Fruit fly (Drosophila melanogaster): Measurements from ENCODE around the gene Atac3.
A peak's percentile ranks its signal among the peaks of the same experiment; 100 is the strongest.

Gene Atac3

dm6 chr3L:361201-361600 is 33.4 kb upstream of the Atac3 start, which contains the start of the genes Cdc5 and CG1233 (continued):
- TF ChIP-seq Dll (GFP tag; IDR thresholded peaks at IDR 0.05; ENCODE audit: partially characterized antibody) = peak; percentile 71
- peak; percentile 66 for TF ChIP-seq gfzf (GFP tag; optimal IDR thresholded peaks at IDR 0.05)
- 0 out of 3 replicates have a peak, but pooled peaks have one; percentile 8 for TF ChIP-seq Optix (GFP tag; IDR thresholded peaks at IDR 0.05)
- no peak for TF ChIP-seq MTF-1 (GFP tag; optimal IDR thresholded peaks at IDR 0.05; ENCODE audit: borderline replicate concordance)
- no peak for TF ChIP-seq NC2α (GFP tag; optimal IDR thresholded peaks at IDR 0.05)
- peak; percentile 30 for TF ChIP-seq CoRest (tag; optimal IDR thresholded peaks at IDR 0.05)
- TF ChIP-seq CG3838 (GFP tag; optimal IDR thresholded peaks at IDR 0.05) = peak; percentile 55
- TF ChIP-seq lilli (GFP tag; optimal IDR thresholded peaks at IDR 0.05) = peak; percentile 62
- TF ChIP-seq CG12071 (GFP tag; optimal IDR thresholded peaks at IDR 0.05) = no peak
- peak; percentile 82 for TF ChIP-seq CG12391 (tag; optimal IDR thresholded peaks at IDR 0.05)
- peak; percentile 58 for TF ChIP-seq dmrt11E (tag; optimal IDR thresholded peaks at IDR 0.05)
- peak; percentile 77 for TF ChIP-seq CG3847 (GFP tag; IDR thresholded peaks at IDR 0.05)
- TF ChIP-seq cato (GFP tag; optimal IDR thresholded peaks at IDR 0.05; ENCODE audit: borderline replicate concordance) = no peak
- TF ChIP-seq pum (GFP tag; optimal IDR thresholded peaks at IDR 0.05) = peak; percentile 5
- TF ChIP-seq CG4854 (GFP tag; optimal IDR thresholded peaks at IDR 0.05) = no peak
- 0 out of 2 replicates have a peak, but pooled peaks have one; percentile 14 for TF ChIP-seq ranshi (GFP tag; IDR thresholded peaks at IDR 0.05)
- TF ChIP-seq CG9932 (GFP tag; IDR thresholded peaks at IDR 0.05) = peak; percentile 55
- TF ChIP-seq Med (GFP tag) = peak; percentile 88
- TF ChIP-seq CG1647 (GFP tag; optimal IDR thresholded peaks at IDR 0.05) = no peak
- TF ChIP-seq maf-S (GFP tag; optimal IDR thresholded peaks at IDR 0.05) = peak; percentile 8
- TF ChIP-seq CG33557 (GFP tag; optimal IDR thresholded peaks at IDR 0.05) = peak; percentile 26
- TF ChIP-seq CG1233 (GFP tag; optimal IDR thresholded peaks at IDR 0.05) = no peak
- TF ChIP-seq Trl (optimal IDR thresholded peaks at IDR 0.05) = no peak
- peak; percentile 15 for TF ChIP-seq Trl (GFP tag; optimal IDR thresholded peaks at IDR 0.05)
- TF ChIP-seq HmgZ (tag; optimal IDR thresholded peaks at IDR 0.05) = peak; percentile 54
- peak; percentile 64 for TF ChIP-seq CG15514 (GFP tag; optimal IDR thresholded peaks at IDR 0.05)
- TF ChIP-seq Oli (tag; optimal IDR thresholded peaks at IDR 0.05) = no peak
- TF ChIP-seq Ets65A (GFP tag) = peak; percentile 79
- no peak for TF ChIP-seq chinmo (GFP tag; IDR thresholded peaks at IDR 0.05; ENCODE audit: partially characterized antibody)
- peak; percentile 59; the same call in 1 of the 2 replicates for TF ChIP-seq Xrp1 (GFP tag; IDR thresholded peaks at IDR 0.05)
- peak; percentile 77 for TF ChIP-seq CG2120 (GFP tag; optimal IDR thresholded peaks at IDR 0.05)
- peak; percentile 20 for TF ChIP-seq repo (GFP tag; optimal IDR thresholded peaks at IDR 0.05)
- TF ChIP-seq knrl (GFP tag; IDR thresholded peaks at IDR 0.05; ENCODE audit: partially characterized antibody) = peak; percentile 66
- TF ChIP-seq zen (tag; optimal IDR thresholded peaks at IDR 0.05) = peak; percentile 61
- TF ChIP-seq CG17186 (GFP tag; optimal IDR thresholded peaks at IDR 0.05) = peak; percentile 32
- peak; percentile 65 for TF ChIP-seq CG15696 (tag; optimal IDR thresholded peaks at IDR 0.05)
- TF ChIP-seq zen2 (GFP tag; IDR thresholded peaks at IDR 0.05; ENCODE audit: partially characterized antibody) = no peak
- no peak for TF ChIP-seq cwo (GFP tag; optimal IDR thresholded peaks at IDR 0.05)
- peak; percentile 24 for TF ChIP-seq Nf-YB (GFP tag; optimal IDR thresholded peaks at IDR 0.05)
- TF ChIP-seq Elba2 (GFP tag; optimal IDR thresholded peaks at IDR 0.05) = peak; percentile 55
- TF ChIP-seq Fer3 (tag; optimal IDR thresholded peaks at IDR 0.05) = no peak
- peak; percentile 56 for TF ChIP-seq bab2 (GFP tag; optimal IDR thresholded peaks at IDR 0.05)
- peak; percentile 43 for TF ChIP-seq HLH4C (GFP tag; IDR thresholded peaks at IDR 0.05; ENCODE audit: partially characterized antibody)
- peak; percentile 81 for TF ChIP-seq Sry-δ (GFP tag; optimal IDR thresholded peaks at IDR 0.05)
- peak; percentile 60; the same call in 2 of the 3 replicates for TF ChIP-seq CG34422 (GFP tag; IDR thresholded peaks at IDR 0.05)
- TF ChIP-seq eve (GFP tag; optimal IDR thresholded peaks at IDR 0.05) = no peak
- TF ChIP-seq CHES-1-like (GFP tag; optimal IDR thresholded peaks at IDR 0.05) = peak; percentile 35
- TF ChIP-seq Mes4 (GFP tag; optimal IDR thresholded peaks at IDR 0.05) = peak; percentile 31
- no peak for TF ChIP-seq Abd-B (GFP tag; optimal IDR thresholded peaks at IDR 0.05)
- peak; percentile 58 for TF ChIP-seq CG18011 (GFP tag; optimal IDR thresholded peaks at IDR 0.05)
